Worm (Caenorhabditis elegans) whole organism, young adult: ENCODE results near the gene T10H4.13.

Source experiments
- B0019.2 ChIP-seq: fragments of 200-800 bp; sonication (Bioruptor generic); conservative IDR thresholded peaks from 2 replicates; pipeline ENCODE4 v1.3.6; 2022; ENCODE audit warnings: missing genetic modification reagents, missing genetic modification characterization, missing compliant biosample characterization
- B0336.3 ChIP-seq: fragments of 200-800 bp; sonication (Bioruptor generic); IDR thresholded peaks from 2 replicates; pipeline ENCODE4 v1.3.6; 2022; ENCODE audit warnings: missing genetic modification characterization, missing compliant biosample characterization
- D2030.7 ChIP-seq: fragments of 200-800 bp; sonication (Bioruptor generic); IDR thresholded peaks from 2 replicates; pipeline ENCODE4 v1.3.6; 2022; ENCODE audit warnings: missing genetic modification reagents, missing genetic modification characterization, missing compliant biosample characterization
- F23B12.7 ChIP-seq: sonication (generic microtip); optimal IDR thresholded peaks from 2 replicates; lab custom pipeline; 2017; ENCODE audit warnings: missing genetic modification characterization, mild to moderate bottlenecking, missing compliant biosample characterization, antibody characterized with exemption, moderate library complexity; ENCODE audit not compliant: insufficient read depth
- Y53G8AR.9 ChIP-seq: fragments of 200-800 bp; sonication (Bioruptor generic); conservative IDR thresholded peaks from 2 replicates; pipeline ENCODE4 v1.3.6; 2022; ENCODE audit warnings: missing genetic modification reagents, missing genetic modification characterization, missing compliant biosample characterization
- ZK185.1 ChIP-seq: sonication (generic microtip); optimal IDR thresholded peaks from 2 replicates; lab custom pipeline; 2016; ENCODE audit warnings: mild to moderate bottlenecking, missing genetic modification characterization, missing compliant biosample characterization; ENCODE audit not compliant: poor library complexity, severe bottlenecking
- aptf-3 ChIP-seq: fragments of 200-800 bp; sonication (Bioruptor generic); IDR thresholded peaks from 2 replicates; pipeline ENCODE4 v1.3.6; 2022; ENCODE audit warnings: missing genetic modification characterization, missing compliant biosample characterization
- attf-3 ChIP-seq: fragments of 200-800 bp; sonication (Bioruptor generic); conservative IDR thresholded peaks from 2 replicates; pipeline ENCODE4 v1.3.6; 2022; ENCODE audit warnings: missing genetic modification reagents, missing genetic modification characterization, missing compliant biosample characterization
- ceh-100 ChIP-seq: fragments of 200-800 bp; sonication (Bioruptor generic); IDR thresholded peaks from 2 replicates; pipeline ENCODE4 v1.3.6; 2022; ENCODE audit warnings: missing genetic modification reagents, missing genetic modification characterization, missing compliant biosample characterization
- ceh-27 ChIP-seq: fragments of 200-800 bp; sonication (Bioruptor generic); optimal IDR thresholded peaks from 2 replicates; lab custom pipeline; 2018; ENCODE audit warnings: mild to moderate bottlenecking, missing genetic modification characterization, moderate library complexity, missing compliant biosample characterization
- ceh-40 ChIP-seq: fragments of 200-800 bp; sonication (Bioruptor generic); IDR thresholded peaks from 2 replicates; pipeline ENCODE4 v1.3.6; 2022; ENCODE audit warnings: missing genetic modification characterization, missing compliant biosample characterization
- ceh-91 ChIP-seq: fragments of 200-800 bp; sonication (Bioruptor generic); IDR thresholded peaks from 2 replicates; pipeline ENCODE4 v1.3.6; 2022; ENCODE audit warnings: missing genetic modification reagents, missing genetic modification characterization, missing compliant biosample characterization
- die-1 ChIP-seq: sonication (generic microtip); optimal IDR thresholded peaks from 2 replicates; lab custom pipeline; 2016; ENCODE audit warnings: missing genotype, mild to moderate bottlenecking, missing genetic modification characterization, missing compliant biosample characterization
- dox-1 ChIP-seq: fragments of 200-800 bp; sonication (Bioruptor generic); IDR thresholded peaks from 2 replicates; pipeline ENCODE4 v1.3.6; 2022; ENCODE audit warnings: missing genetic modification reagents, missing genetic modification characterization, missing compliant biosample characterization
- dpff-1 ChIP-seq: sonication (generic microtip); optimal IDR thresholded peaks from 2 replicates; lab custom pipeline; 2017; ENCODE audit warnings: mild to moderate bottlenecking, missing genetic modification characterization, missing compliant biosample characterization
- dpl-1 ChIP-seq: fragments of 150-350 bp; optimal IDR thresholded peaks from 2 replicates; lab custom pipeline; 2014; ENCODE audit warnings: missing biosample characterization, missing genetic modification reagents, missing genetic modification characterization
- efl-1 ChIP-seq: fragments of 150-350 bp; optimal IDR thresholded peaks from 2 replicates; lab custom pipeline; 2014; ENCODE audit warnings: missing biosample characterization, missing genetic modification reagents, missing genetic modification characterization
- egl-44 ChIP-seq: fragments of 200-800 bp; sonication (Bioruptor generic); IDR thresholded peaks from 2 replicates; pipeline ENCODE4 v1.3.6; 2022; ENCODE audit warnings: missing genetic modification reagents, missing genetic modification characterization, missing compliant biosample characterization
- egrh-3 ChIP-seq: fragments of 200-800 bp; sonication (Bioruptor generic); IDR thresholded peaks from 2 replicates; pipeline ENCODE4 v1.3.6; 2022; ENCODE audit warnings: missing genetic modification reagents, missing genetic modification characterization, missing compliant biosample characterization
- ets-4 ChIP-seq: fragments of 200-800 bp; sonication (Bioruptor generic); optimal IDR thresholded peaks from 2 replicates; lab custom pipeline; 2018; ENCODE audit warnings: mild to moderate bottlenecking, missing genetic modification characterization, missing compliant biosample characterization
- fkh-3 ChIP-seq: sonication (generic microtip); optimal IDR thresholded peaks from 2 replicates; lab custom pipeline; 2016; ENCODE audit warnings: mild to moderate bottlenecking, missing genetic modification characterization, missing compliant biosample characterization
- hlh-12 ChIP-seq: sonication (generic microtip); optimal IDR thresholded peaks from 2 replicates; lab custom pipeline; 2016; ENCODE audit warnings: missing genetic modification characterization, missing compliant biosample characterization
- hlh-26 ChIP-seq: fragments of 200-800 bp; sonication (Bioruptor generic); conservative IDR thresholded peaks from 2 replicates; pipeline ENCODE4 v1.3.6; 2022; ENCODE audit warnings: missing genetic modification reagents, missing genetic modification characterization, missing compliant biosample characterization
- hsf-1 ChIP-seq: fragments of 200-800 bp; sonication (Bioruptor generic); IDR thresholded peaks from 2 replicates; pipeline ENCODE4 v1.3.6; 2022; ENCODE audit warnings: missing genetic modification reagents, missing genetic modification characterization, missing compliant biosample characterization
- let-526 ChIP-seq: fragments of 200-800 bp; sonication (Bioruptor generic); IDR thresholded peaks from 2 replicates; pipeline ENCODE4 v1.3.6; 2022; ENCODE audit warnings: missing genetic modification reagents, missing genetic modification characterization, missing compliant biosample characterization
- lin-35 ChIP-seq, 3 experiments: fragments of 150-350 bp in 2 of 3; sonication (generic microtip) in 1 of 3; optimal IDR thresholded peaks; 2 replicates each; lab custom pipeline; 2014 to 2018; ENCODE audit warnings: missing biosample characterization in 3 of 3, missing genetic modification characterization in 3 of 3, missing genetic modification reagents in 3 of 3
- madf-3 ChIP-seq: fragments of 200-800 bp; sonication (Bioruptor generic); IDR thresholded peaks from 2 replicates; pipeline ENCODE4 v1.3.6; 2022; ENCODE audit warnings: missing genetic modification reagents, missing genetic modification characterization, missing compliant biosample characterization
- madf-6 ChIP-seq: fragments of 200-800 bp; sonication (Bioruptor generic); IDR thresholded peaks from 2 replicates; pipeline ENCODE4 v1.3.6; 2022; ENCODE audit warnings: missing genetic modification reagents, missing genetic modification characterization, missing compliant biosample characterization
- mxl-1 ChIP-seq: sonication (generic microtip); optimal IDR thresholded peaks from 2 replicates; lab custom pipeline; 2016; ENCODE audit warnings: missing genetic modification characterization, missing compliant biosample characterization
- nfya-1 ChIP-seq: sonication (generic microtip); optimal IDR thresholded peaks from 2 replicates; lab custom pipeline; 2017; ENCODE audit warnings: antibody characterized with exemption, missing compliant biosample characterization, missing genetic modification characterization, borderline replicate concordance; ENCODE audit not compliant: insufficient read depth
- nhr-179 ChIP-seq: sonication (generic microtip); optimal IDR thresholded peaks from 2 replicates; lab custom pipeline; 2016; ENCODE audit warnings: mild to moderate bottlenecking, missing genetic modification characterization, missing compliant biosample characterization
- pbrm-1 ChIP-seq: fragments of 200-800 bp; sonication (Bioruptor generic); IDR thresholded peaks from 2 replicates; pipeline ENCODE4 v1.3.6; 2022; ENCODE audit warnings: missing genetic modification reagents, missing genetic modification characterization, missing compliant biosample characterization
- rec-8 ChIP-seq, 2 experiments: sonication (generic microtip); optimal IDR thresholded peaks; 2 replicates each; lab custom pipeline; 2016; ENCODE audit warnings: mild to moderate bottlenecking in 2 of 2, missing genetic modification characterization in 2 of 2, missing genetic modification reagents in 2 of 2, missing genotype in 2 of 2, missing biosample characterization in 1 of 2, missing compliant biosample characterization in 1 of 2, moderate library complexity in 1 of 2
- sdz-38 ChIP-seq: sonication (generic microtip); optimal IDR thresholded peaks from 2 replicates; lab custom pipeline; 2016; ENCODE audit warnings: missing genotype, missing genetic modification characterization, missing compliant biosample characterization
- sea-2 ChIP-seq: fragments of 200-800 bp; sonication (Bioruptor generic); IDR thresholded peaks from 2 replicates; pipeline ENCODE4 v1.3.6; 2022; ENCODE audit warnings: missing genetic modification characterization, missing compliant biosample characterization
- snpc-3.4 ChIP-seq: sonication (generic microtip); optimal IDR thresholded peaks from 2 replicates; lab custom pipeline; 2017; ENCODE audit warnings: missing genetic modification characterization, mild to moderate bottlenecking, missing compliant biosample characterization, antibody characterized with exemption, moderate library complexity, missing genotype, missing genetic modification reagents
- somi-1 ChIP-seq: fragments of 200-800 bp; sonication (Bioruptor generic); optimal IDR thresholded peaks from 2 replicates; lab custom pipeline; 2018; ENCODE audit warnings: mild to moderate bottlenecking, missing genetic modification characterization, missing compliant biosample characterization
- sptf-2 ChIP-seq: fragments of 200-800 bp; sonication (Bioruptor generic); optimal IDR thresholded peaks from 2 replicates; lab custom pipeline; 2018; ENCODE audit warnings: mild to moderate bottlenecking, missing genetic modification characterization, missing compliant biosample characterization
- unc-130 ChIP-seq: sonication (generic microtip); optimal IDR thresholded peaks from 2 replicates; lab custom pipeline; 2016; ENCODE audit warnings: missing genetic modification reagents, missing genetic modification characterization, missing compliant biosample characterization
- zim-3 ChIP-seq: sonication (generic microtip); optimal IDR thresholded peaks from 2 replicates; lab custom pipeline; 2017; ENCODE audit warnings: mild to moderate bottlenecking, missing genetic modification characterization, moderate library complexity, missing compliant biosample characterization
- ztf-22 ChIP-seq: fragments of 200-800 bp; sonication (Bioruptor generic); optimal IDR thresholded peaks from 2 replicates; lab custom pipeline; 2018; ENCODE audit warnings: mild to moderate bottlenecking, missing genetic modification characterization, moderate library complexity, missing compliant biosample characterization
- ztf-26 ChIP-seq: sonication (generic microtip); optimal IDR thresholded peaks from 2 replicates; lab custom pipeline; 2017; ENCODE audit warnings: missing genetic modification characterization, missing compliant biosample characterization

T10H4.13 gene

ce11 chrV:15298597-15298996, 31.3 kb upstream of the T10H4.13 start, which contains the start of gene cpr-3 (continued):
- no peak for TF ChIP-seq ZK185.1
- no peak for TF ChIP-seq pbrm-1 (GFP tag; lab: Robert Waterston, UW)
- no peak for TF ChIP-seq Y53G8AR.9 (GFP tag; lab: Robert Waterston, UW)
- TF ChIP-seq B0336.3, result no peak
- TF ChIP-seq, all 124 proteins: peak for 6

ce11 chrV:15295436-15295835, 28.1 kb upstream of the T10H4.13 start:
- TF ChIP-seq ceh-100 (GFP tag; lab: Robert Waterston, UW) (peak; percentile 53), ceh-40 (GFP tag; lab: Robert Waterston, UW) (peak; percentile 63; the same call in 1 of the 2 replicates), egl-44 (GFP tag; lab: Robert Waterston, UW) (peak; percentile 29; the same call in 1 of the 2 replicates), egrh-3 (GFP tag; lab: Robert Waterston, UW) (0 out of 2 replicates have a peak, but pooled peaks have one; percentile 19), madf-6 (GFP tag; lab: Robert Waterston, UW) (peak; percentile 50), dox-1 (GFP tag; lab: Robert Waterston, UW) (peak; percentile 77), hsf-1 (peak; percentile 96)
- TF ChIP-seq, all 124 proteins: peak for 7; not testable (repeated sequence) for 117

ce11 chrV:15293865-15294264, 26.6 kb upstream of the T10H4.13 start, which contains the start of gene str-96:
TSS of gene str-96 (minus strand) at chrV:15293965.
- TF ChIP-seq nhr-179 (tag; lab: Kevin White, UChicago) (no peak), dpl-1 (GFP tag; lab: Kevin White, UChicago) (no peak), somi-1 (GFP tag; lab: Kevin White, UChicago) (no peak), ceh-91 (no peak), aptf-3 (no peak), unc-130 (GFP tag; lab: Kevin White, UChicago) (no peak), dpff-1 (tag; lab: Kevin White, UChicago) (no peak), hlh-12 (no peak), hlh-26 (GFP tag; lab: Robert Waterston, UW) (no peak), die-1 (tag; lab: Kevin White, UChicago) (no peak), ceh-100 (GFP tag; lab: Robert Waterston, UW) (no peak), hsf-1 (no peak)

ce11 chrV:15290995-15291394, 23.7 kb upstream of the T10H4.13 start, which contains the start of gene cyp-34A2:
TSS of gene cyp-34A2 (minus strand) at chrV:15291095.
- TF ChIP-seq D2030.7 (GFP tag; lab: Robert Waterston, UW) (no peak), B0019.2 (no peak), pbrm-1 (GFP tag; lab: Robert Waterston, UW) (no peak), ztf-26 (tag; lab: Kevin White, UChicago) (no peak), dox-1 (GFP tag; lab: Robert Waterston, UW) (no peak), zim-3 (tag; lab: Kevin White, UChicago) (no peak), F23B12.7 (tag; lab: Kevin White, UChicago) (no peak), sptf-2 (GFP tag; lab: Kevin White, UChicago) (no peak), let-526 (GFP tag; lab: Robert Waterston, UW) (no peak), fkh-3 (tag; lab: Kevin White, UChicago) (no peak), efl-1 (GFP tag; lab: Kevin White, UChicago) (no peak), ztf-22 (GFP tag; lab: Kevin White, UChicago) (no peak)

ce11 chrV:15287856-15288255, 20.6 kb upstream of the T10H4.13 start, which contains the start of gene cyp-34A1:
TSS of gene cyp-34A1 (minus strand) at chrV:15287956.
- no peak for TF ChIP-seq madf-3 (GFP tag; lab: Robert Waterston, UW)
- no peak for TF ChIP-seq sdz-38
- TF ChIP-seq attf-3 (GFP tag; lab: Robert Waterston, UW), result no peak
- no peak for TF ChIP-seq ets-4 (GFP tag; lab: Kevin White, UChicago)
- TF ChIP-seq rec-8 (tag; optimal IDR thresholded peaks at IDR 0.05; lab: Kevin White, UChicago), result no peak
- TF ChIP-seq dox-1 (GFP tag; lab: Robert Waterston, UW), result no peak
- no peak for TF ChIP-seq nhr-179 (tag; lab: Kevin White, UChicago)
- no peak for TF ChIP-seq ceh-27 (GFP tag; lab: Kevin White, UChicago)
- no peak for TF ChIP-seq ceh-100 (GFP tag; lab: Robert Waterston, UW)
- no peak for TF ChIP-seq sea-2
- TF ChIP-seq lin-35 (GFP tag; optimal IDR thresholded peaks at IDR 0.05; lab: Kevin White, UChicago), result no peak
- TF ChIP-seq snpc-3.4 (tag; lab: Kevin White, UChicago), result no peak
- TF ChIP-seq nfya-1 (tag; lab: Kevin White, UChicago), result no peak
- TF ChIP-seq mxl-1 (tag; lab: Kevin White, UChicago), result no peak
